Worm (Caenorhabditis elegans): ENCODE data around the gene cct-5.

DNA sequence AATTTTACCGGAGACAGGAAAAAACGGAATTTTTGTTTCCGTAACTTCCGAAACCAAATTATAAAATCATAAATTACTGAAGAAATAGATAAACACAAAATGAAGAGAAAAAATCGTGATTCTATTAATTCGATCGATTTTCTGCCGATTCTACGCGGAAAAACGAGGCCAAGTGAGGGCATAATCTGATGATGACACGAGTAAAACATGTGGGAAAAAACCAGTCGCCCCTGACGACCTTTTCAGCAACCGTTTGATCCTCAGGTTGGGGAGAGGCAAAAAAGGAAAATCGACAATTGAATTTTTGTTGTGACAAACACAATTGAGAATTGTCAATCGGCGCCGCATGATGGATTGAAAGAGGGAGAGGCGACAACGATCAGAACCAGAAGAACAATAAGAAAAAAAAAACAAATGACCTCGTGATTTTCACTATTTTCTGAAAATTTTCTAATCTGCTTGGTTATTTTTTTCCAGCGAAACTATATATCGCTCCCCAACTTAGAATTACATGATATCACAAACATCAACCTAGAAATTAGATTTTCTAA is 2.9 kb downstream of the cct-5 start:
- TF ChIP-seq nhr-237 (tag; optimal IDR thresholded peaks at IDR 0.05) (no peak), elt-2 (tag; optimal IDR thresholded peaks at IDR 0.05) (no peak), nhr-28 (tag; optimal IDR thresholded peaks at IDR 0.05) (no peak), ceh-82 (tag; optimal IDR thresholded peaks at IDR 0.05) (no peak), lin-13 (GFP tag; optimal IDR thresholded peaks at IDR 0.05) (no peak)

Data from whole organism, L1 larva.